Worm (Caenorhabditis elegans) whole organism, L4/young adult: ENCODE measurements around the gene F23B2.7.

Experiments
- W03F9.2 ChIP-seq: fragments of 150-350 bp; optimal IDR thresholded peaks from 2 replicates; lab custom pipeline; 2014; ENCODE audit warnings: missing biosample characterization, missing genetic modification characterization
- dao-5 ChIP-seq: sonication (generic microtip); optimal IDR thresholded peaks from 2 replicates; lab custom pipeline; 2016; ENCODE audit warnings: missing genotype, missing genetic modification characterization, moderate library complexity, missing compliant biosample characterization
- him-1 ChIP-seq: sonication (generic microtip); optimal IDR thresholded peaks from 2 replicates; lab custom pipeline; 2016; ENCODE audit warnings: missing genotype, missing genetic modification reagents, missing genetic modification characterization, missing compliant biosample characterization

F23B2.7 gene

DNA sequence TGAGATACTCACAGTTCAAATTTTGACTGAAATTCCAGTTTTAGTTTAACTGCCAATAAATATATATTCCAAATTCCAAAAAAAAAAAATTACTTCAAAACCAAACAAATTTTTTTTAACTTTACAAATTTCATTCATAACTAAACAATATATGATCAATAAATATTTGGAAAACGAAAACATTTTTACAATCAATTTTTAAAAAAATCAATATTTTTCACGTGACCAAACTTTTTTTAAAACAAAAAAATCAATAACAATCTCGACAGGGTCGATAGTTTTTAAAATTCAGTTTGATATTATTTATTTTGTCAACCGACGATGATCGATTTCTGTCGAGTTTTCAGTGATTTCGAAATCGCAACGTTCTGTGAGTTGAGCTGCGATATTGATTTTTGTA is at the start of gene F23B2.7:
Gene F23B2.7 (plus strand): TSS at position 301 of the 400 bp plus-strand sequence.
- TF ChIP-seq W03F9.2 (tag; lab: Kevin White, UChicago) (no peak), dao-5 (tag; lab: Kevin White, UChicago) (no peak), him-1 (tag; lab: Kevin White, UChicago) (no peak)

- no peak for TF ChIP-seq W03F9.2 (tag; lab: Kevin White, UChicago)
- no peak for TF ChIP-seq dao-5 (tag; lab: Kevin White, UChicago)
- no peak for TF ChIP-seq him-1 (tag; lab: Kevin White, UChicago)
Measured at ce11 chrIV:9100835-9101234, 49.4 kb upstream of the F23B2.7 start.

ce11 chrIV:9104071-9105016 is 45.9 kb upstream of the F23B2.7 start, which contains the start of the genes C01F6.14 and fem-3:
Gene C01F6.14 (minus strand): TSS chrIV:9104121.
Gene fem-3 (plus strand): TSS chrIV:9104966.
- TF ChIP-seq W03F9.2 (tag; lab: Kevin White, UChicago) (no peak), him-1 (tag; lab: Kevin White, UChicago) (no peak), dao-5 (tag; lab: Kevin White, UChicago) (no peak)

DNA sequence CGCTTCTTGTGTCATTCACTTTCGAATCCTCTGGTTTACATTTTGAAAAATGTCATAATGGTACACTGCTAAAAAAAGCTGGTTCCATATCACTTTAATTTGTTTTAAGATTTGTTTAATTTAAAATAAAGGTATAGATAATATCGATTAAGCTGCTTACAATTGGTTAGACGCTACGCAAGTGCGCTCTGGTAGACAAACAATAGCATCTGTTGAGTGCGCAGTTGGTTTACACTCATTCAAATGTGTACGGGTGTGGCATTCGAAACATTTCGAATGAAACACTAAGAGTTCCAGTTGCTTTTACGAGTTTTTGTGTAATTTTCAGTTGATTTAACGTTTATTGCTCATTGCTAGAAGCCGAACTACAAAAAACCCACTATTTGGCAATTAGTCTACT is 42.8 kb upstream of the F23B2.7 start:
- TF ChIP-seq dao-5 (tag; lab: Kevin White, UChicago): no peak
- TF ChIP-seq him-1 (tag; lab: Kevin White, UChicago): no peak
- TF ChIP-seq W03F9.2 (tag; lab: Kevin White, UChicago): no peak

DNA sequence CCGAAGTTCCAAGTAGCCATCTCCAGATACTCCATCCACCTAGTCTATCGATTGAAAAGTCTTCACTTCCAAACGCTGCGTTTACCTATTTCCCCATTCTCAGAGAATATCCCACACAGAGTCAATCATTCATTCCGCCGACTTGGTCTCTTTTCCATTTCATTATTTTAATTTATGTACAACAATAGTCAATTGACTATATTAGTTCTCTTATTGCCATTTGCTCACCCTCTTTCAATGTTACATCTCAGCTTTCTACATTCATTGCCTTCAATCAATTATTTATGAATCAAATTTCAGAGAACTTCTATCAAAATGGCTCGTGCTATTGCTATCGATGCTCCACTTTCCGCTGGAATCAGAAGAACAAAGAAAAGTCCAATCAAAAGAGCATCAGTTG is 41.6 kb upstream of the F23B2.7 start, which contains the start of gene aly-1:
Gene aly-1 (plus strand): TSS at position 301 of the 400 bp plus-strand sequence.
- TF ChIP-seq W03F9.2 (tag; lab: Kevin White, UChicago): no peak
- no peak for TF ChIP-seq him-1 (tag; lab: Kevin White, UChicago)
- TF ChIP-seq dao-5 (tag; lab: Kevin White, UChicago): no peak

DNA sequence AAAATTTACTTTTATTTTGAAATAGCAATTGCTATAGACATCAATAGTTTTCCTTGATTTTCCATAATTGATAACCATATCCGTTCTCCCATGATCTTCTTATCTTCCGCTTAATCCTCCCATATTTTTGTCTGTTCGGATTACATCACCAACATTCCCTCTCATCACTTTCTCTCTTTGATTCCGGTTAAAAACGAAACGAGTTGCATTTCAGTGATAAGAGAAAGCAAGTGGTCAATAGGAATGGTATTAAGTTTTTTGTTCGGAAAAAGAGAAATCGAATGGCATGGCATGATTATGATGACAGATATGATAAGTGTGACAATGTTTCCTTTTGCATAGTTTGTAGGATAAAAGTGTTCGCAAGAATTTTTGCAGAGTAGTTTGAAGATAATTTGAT is 38.3 kb upstream of the F23B2.7 start:
- TF ChIP-seq W03F9.2 (tag; lab: Kevin White, UChicago) (no peak), him-1 (tag; lab: Kevin White, UChicago) (no peak), dao-5 (tag; lab: Kevin White, UChicago) (no peak)

DNA sequence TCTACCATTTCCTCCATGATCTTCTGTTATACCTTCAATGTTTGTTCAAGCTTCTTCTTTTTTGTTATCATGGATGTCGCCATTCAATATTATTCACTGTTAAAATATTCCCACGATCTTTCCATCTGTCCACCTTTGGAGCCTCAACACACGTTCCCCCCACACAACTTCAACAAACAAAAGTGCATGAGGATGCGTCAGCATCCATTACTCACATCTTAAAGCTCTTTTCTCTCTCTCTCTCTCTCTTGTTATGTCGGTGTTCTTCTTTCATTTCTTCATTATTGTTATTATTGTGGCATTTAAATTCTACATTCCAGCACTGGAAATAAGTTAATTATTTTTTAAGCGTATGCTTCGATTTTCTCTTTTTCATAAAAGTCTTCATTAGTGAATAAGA is 36.2 kb upstream of the F23B2.7 start:
- TF ChIP-seq him-1 (tag; lab: Kevin White, UChicago) (no peak), W03F9.2 (tag; lab: Kevin White, UChicago) (no peak), dao-5 (tag; lab: Kevin White, UChicago) (no peak)

DNA sequence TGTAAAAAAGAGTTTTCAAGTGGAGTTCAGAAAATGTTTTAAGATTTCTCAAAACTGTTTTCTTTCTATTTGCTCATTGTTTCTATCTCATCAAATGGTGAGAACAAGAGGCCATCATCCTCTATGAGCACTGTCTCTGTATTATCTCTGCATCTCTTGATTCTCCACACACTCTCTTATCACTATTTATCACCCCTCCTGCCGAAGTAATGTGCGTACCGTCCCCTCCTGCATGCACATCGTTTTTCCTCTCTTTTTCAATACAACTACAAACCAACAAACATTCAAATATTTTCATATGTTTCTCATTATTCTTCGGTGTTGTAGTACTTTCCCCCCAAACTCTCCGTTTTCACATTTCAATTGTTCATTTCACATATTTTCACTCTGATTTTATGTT is 33.8 kb upstream of the F23B2.7 start:
- no peak for TF ChIP-seq W03F9.2 (tag; lab: Kevin White, UChicago)
- no peak for TF ChIP-seq dao-5 (tag; lab: Kevin White, UChicago)
- TF ChIP-seq him-1 (tag; lab: Kevin White, UChicago): no peak

DNA sequence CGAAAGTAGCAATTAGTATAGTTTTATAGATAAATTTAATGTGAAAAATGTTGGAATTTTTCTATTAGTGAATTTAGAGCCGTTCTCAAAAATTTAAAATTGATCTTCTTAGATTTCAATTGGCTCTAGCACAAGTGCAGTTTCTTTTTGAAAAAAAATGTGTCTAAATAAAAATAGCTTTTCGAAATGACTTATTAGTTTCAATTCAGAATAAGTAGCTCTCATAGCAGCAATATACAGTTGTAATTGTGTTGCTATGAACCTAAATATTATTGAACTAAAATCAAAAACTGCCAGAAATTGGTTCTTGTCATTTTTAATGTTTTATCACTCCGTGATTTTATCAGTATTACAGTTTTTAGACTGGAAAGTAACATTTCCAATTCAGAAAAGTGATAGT is 32.6 kb upstream of the F23B2.7 start:
- no peak for TF ChIP-seq dao-5 (tag; lab: Kevin White, UChicago)

- TF ChIP-seq dao-5 (tag; lab: Kevin White, UChicago) (no peak), him-1 (tag; lab: Kevin White, UChicago) (no peak), W03F9.2 (tag; lab: Kevin White, UChicago) (no peak)
Measured at ce11 chrIV:9118348-9118747, 31.9 kb upstream of the F23B2.7 start.

DNA sequence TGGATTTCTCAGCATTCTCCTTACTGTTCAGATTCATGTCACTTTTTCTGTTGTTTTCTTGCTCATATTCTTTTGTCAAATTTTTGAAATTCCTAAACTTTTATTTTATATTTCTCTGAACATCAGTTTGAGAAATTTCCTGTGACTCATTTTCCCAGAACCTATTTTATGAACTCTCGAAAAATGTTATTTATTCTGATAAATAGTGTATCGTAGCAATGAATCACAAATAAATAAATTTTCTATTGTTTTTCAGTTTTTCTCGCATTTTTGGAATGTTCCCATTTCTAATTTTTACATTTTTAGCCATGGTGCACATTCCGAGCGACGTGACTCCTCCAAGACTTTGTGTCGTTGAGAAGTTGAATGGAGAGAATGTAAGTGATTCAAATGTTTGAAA is 31.5 kb upstream of the F23B2.7 start, which contains the start of gene nrfl-1:
Gene nrfl-1 (plus strand): TSS at position 301 of the 400 bp plus-strand sequence.
- TF ChIP-seq W03F9.2 (tag; lab: Kevin White, UChicago): no peak

DNA sequence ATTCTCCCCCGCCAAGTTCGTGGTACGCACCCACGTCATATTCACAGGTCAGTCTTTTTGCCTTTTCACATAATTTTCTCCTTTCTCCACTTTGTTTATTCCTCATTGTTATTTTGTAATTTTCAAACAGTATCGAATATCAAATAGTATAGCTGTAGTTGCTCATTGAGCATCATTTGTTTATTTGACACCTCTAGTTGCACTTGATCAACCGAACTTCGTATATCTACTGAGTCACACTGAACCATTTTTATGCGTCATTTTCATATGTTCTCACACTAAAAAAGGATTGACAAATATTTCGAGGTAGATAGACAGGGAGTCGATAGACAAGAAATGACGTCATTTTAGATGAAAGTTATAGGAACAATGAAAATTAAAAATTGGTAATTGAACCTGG is 30.1 kb upstream of the F23B2.7 start:
- no peak for TF ChIP-seq W03F9.2 (tag; lab: Kevin White, UChicago)
- TF ChIP-seq dao-5 (tag; lab: Kevin White, UChicago): no peak
- no peak for TF ChIP-seq him-1 (tag; lab: Kevin White, UChicago)

ce11 chrIV:9121545-9121944 is 28.7 kb upstream of the F23B2.7 start:
- no peak for TF ChIP-seq dao-5 (tag; lab: Kevin White, UChicago)
- no peak for TF ChIP-seq him-1 (tag; lab: Kevin White, UChicago)
- TF ChIP-seq W03F9.2 (tag; lab: Kevin White, UChicago): no peak

DNA sequence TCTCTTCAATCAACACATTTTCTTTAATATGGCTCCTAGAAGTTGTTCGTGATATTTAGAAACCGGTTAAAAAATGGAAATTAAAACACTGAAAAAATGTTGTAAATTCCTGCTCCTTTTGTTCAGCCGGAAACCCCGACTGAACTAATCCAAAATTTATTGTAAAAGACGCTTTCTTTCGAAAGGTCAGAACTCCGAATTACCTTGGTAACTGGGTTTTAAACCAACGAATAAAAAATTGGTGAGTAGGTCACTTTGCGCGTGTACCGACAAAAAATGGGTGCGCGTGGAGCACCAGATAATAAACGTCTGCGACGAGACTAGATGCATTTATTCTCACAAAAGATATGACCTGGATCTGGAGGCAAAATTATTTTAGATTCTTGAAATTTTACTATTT is 19.7 kb upstream of the F23B2.7 start:
- TF ChIP-seq him-1 (tag; lab: Kevin White, UChicago) (no peak), dao-5 (tag; lab: Kevin White, UChicago) (no peak), W03F9.2 (tag; lab: Kevin White, UChicago) (no peak)
